Fruit fly (Drosophila melanogaster) whole organism, embryonic: Measurements from ENCODE around the gene CG31161.
A peak's percentile ranks its signal among the peaks of the same experiment; 100 is the strongest.

Experiments
- ATbp ChIP-seq: fragments of 200-800 bp; sonication (Bioruptor generic); optimal IDR thresholded peaks from 2 replicates; lab custom pipeline; 2017; ENCODE audit warnings: missing biosample characterization, mild to moderate bottlenecking, missing genetic modification characterization, missing genetic modification reagents
- Ada2b ChIP-seq: fragments of 200-800 bp; sonication (Bioruptor generic); IDR thresholded peaks from 2 replicates; pipeline ENCODE4 v1.3.6; 2022; ENCODE audit warnings: missing biosample characterization, missing genetic modification characterization
- Aef1 ChIP-seq: fragments of 200-800 bp; sonication (Bioruptor generic); IDR thresholded peaks from 3 replicates; pipeline ENCODE4 v1.3.6; 2022; ENCODE audit warnings: missing biosample characterization, missing genetic modification characterization
- Antp ChIP-seq: fragments of 200-800 bp; sonication (Bioruptor generic); optimal IDR thresholded peaks from 3 replicates; lab custom pipeline; 2016; ENCODE audit warnings: missing biosample characterization, missing genetic modification characterization
- Atf6 ChIP-seq: fragments of 200-800 bp; sonication (Bioruptor generic); IDR thresholded peaks from 2 replicates; pipeline ENCODE4 v1.3.6; 2022; ENCODE audit warnings: missing biosample characterization, missing genetic modification characterization
- B-H1 ChIP-seq: fragments of 200-800 bp; sonication (Bioruptor generic); IDR thresholded peaks from 3 replicates; pipeline ENCODE4 v1.3.6; 2022; ENCODE audit warnings: missing biosample characterization, missing genetic modification characterization
- CG1024 ChIP-seq: fragments of 200-800 bp; sonication (Bioruptor generic); IDR thresholded peaks from 2 replicates; pipeline ENCODE4 v1.3.6; 2022; ENCODE audit warnings: missing biosample characterization, missing genetic modification characterization
- CG10274 ChIP-seq: fragments of 200-800 bp; sonication (Bioruptor generic); optimal IDR thresholded peaks from 3 replicates; lab custom pipeline; 2017; ENCODE audit warnings: missing biosample characterization, mild to moderate bottlenecking, missing genetic modification characterization
- CG10654 ChIP-seq: fragments of 200-800 bp; sonication (Bioruptor generic); optimal IDR thresholded peaks from 2 replicates; lab custom pipeline; 2016; ENCODE audit warnings: missing biosample characterization, missing genetic modification characterization
- CG11695 ChIP-seq: fragments of 200-800 bp; sonication (Bioruptor generic); IDR thresholded peaks from 3 replicates; pipeline ENCODE4 v1.3.6; 2022; ENCODE audit warnings: missing biosample characterization, missing genetic modification characterization
- CG14014 ChIP-seq: fragments of 200-800 bp; sonication (Bioruptor generic); IDR thresholded peaks from 2 replicates; pipeline ENCODE4 v1.3.6; 2022; ENCODE audit warnings: missing biosample characterization, missing genetic modification characterization
- CG16779 ChIP-seq: fragments of 200-800 bp; sonication (Bioruptor generic); IDR thresholded peaks from 2 replicates; pipeline ENCODE4 v1.3.6; 2022; ENCODE audit warnings: missing biosample characterization, missing genetic modification characterization
- CG18619 ChIP-seq: fragments of 200-800 bp; sonication (Bioruptor generic); optimal IDR thresholded peaks from 3 replicates; lab custom pipeline; 2017; ENCODE audit warnings: missing biosample characterization, mild to moderate bottlenecking, missing genetic modification characterization
- CG2889 ChIP-seq: fragments of 200-800 bp; sonication (Bioruptor generic); IDR thresholded peaks from 3 replicates; pipeline ENCODE4 v1.3.6; 2022; ENCODE audit warnings: missing biosample characterization, missing genetic modification characterization
- CG4707 ChIP-seq: fragments of 200-800 bp; sonication (Bioruptor generic); optimal IDR thresholded peaks from 2 replicates; lab custom pipeline; 2018; ENCODE audit warnings: missing biosample characterization, mild to moderate bottlenecking, missing genetic modification characterization, moderate library complexity
- CG4820 ChIP-seq: fragments of 200-800 bp; sonication (Bioruptor generic); optimal IDR thresholded peaks from 3 replicates; lab custom pipeline; 2016; ENCODE audit warnings: missing biosample characterization, missing genetic modification characterization
- CG8281 ChIP-seq: fragments of 200-800 bp; sonication (Bioruptor generic); optimal IDR thresholded peaks from 2 replicates; lab custom pipeline; 2018; ENCODE audit warnings: missing biosample characterization, mild to moderate bottlenecking, missing genetic modification characterization, moderate library complexity
- CG8388 ChIP-seq: fragments of 200-800 bp; sonication (Bioruptor generic); optimal IDR thresholded peaks from 2 replicates; lab custom pipeline; 2019; ENCODE audit warnings: missing biosample characterization, mild to moderate bottlenecking, missing genetic modification characterization, moderate library complexity
- CG9437 ChIP-seq: fragments of 200-800 bp; sonication (Bioruptor generic); optimal IDR thresholded peaks from 2 replicates; lab custom pipeline; 2018; ENCODE audit warnings: missing biosample characterization, mild to moderate bottlenecking, missing genetic modification characterization
- Dip3 ChIP-seq: fragments of 200-800 bp; sonication (Bioruptor generic); optimal IDR thresholded peaks from 3 replicates; lab custom pipeline; 2016; ENCODE audit warnings: missing biosample characterization, missing genetic modification characterization
- HLH4C ChIP-seq: fragments of 200-800 bp; sonication (Bioruptor generic); IDR thresholded peaks from 3 replicates; pipeline ENCODE4 v1.3.6; 2022; ENCODE audit warnings: missing biosample characterization, missing genetic modification characterization; ENCODE audit not compliant: partially characterized antibody
- Hmx ChIP-seq: fragments of 200-800 bp; sonication (Bioruptor generic); optimal IDR thresholded peaks from 2 replicates; lab custom pipeline; 2016; ENCODE audit warnings: missing biosample characterization, missing genetic modification characterization
- MBD-R2 ChIP-seq: fragments of 200-800 bp; sonication (Bioruptor generic); IDR thresholded peaks from 2 replicates; pipeline ENCODE4 v1.3.6; 2022; ENCODE audit warnings: missing biosample characterization, missing genetic modification characterization
- MESR4 ChIP-seq: fragments of 200-800 bp; sonication (Bioruptor generic); optimal IDR thresholded peaks from 2 replicates; lab custom pipeline; 2018; ENCODE audit warnings: missing biosample characterization, mild to moderate bottlenecking, missing genetic modification characterization, moderate library complexity
- MTF-1 ChIP-seq: fragments of 200-800 bp; sonication (Bioruptor generic); optimal IDR thresholded peaks from 2 replicates; lab custom pipeline; 2018; ENCODE audit warnings: missing biosample characterization, mild to moderate bottlenecking, missing genetic modification characterization, borderline replicate concordance
- Myb ChIP-seq: fragments of 200-800 bp; sonication (Bioruptor generic); optimal IDR thresholded peaks from 2 replicates; lab custom pipeline; 2016; ENCODE audit warnings: missing biosample characterization, missing genetic modification characterization
- Spps ChIP-seq: fragments of 200-800 bp; sonication (Bioruptor generic); optimal IDR thresholded peaks from 2 replicates; lab custom pipeline; 2018; ENCODE audit warnings: missing biosample characterization, mild to moderate bottlenecking, missing genetic modification characterization
- Sry-δ ChIP-seq: fragments of 200-800 bp; sonication (Bioruptor generic); optimal IDR thresholded peaks from 2 replicates; lab custom pipeline; 2016; ENCODE audit warnings: missing biosample characterization, missing genetic modification characterization
- Stat92E ChIP-seq, 3 experiments: fragments of >200 bp in 2 of 3; fragments of 200-800 bp in 1 of 3; sonication (Bioruptor generic) in 1 of 3; optimal IDR thresholded peaks; 2 replicates each; lab custom pipeline; 2017 to 2019; ENCODE audit warnings: missing biosample characterization in 3 of 3, missing genetic modification characterization in 3 of 3, mild to moderate bottlenecking in 1 of 3, moderate library complexity in 1 of 3
- amos ChIP-seq: fragments of 200-800 bp; sonication (Bioruptor generic); IDR thresholded peaks from 2 replicates; pipeline ENCODE4 v1.3.6; 2022; ENCODE audit warnings: missing biosample characterization, missing genetic modification characterization; ENCODE audit not compliant: partially characterized antibody
- bowl ChIP-seq: fragments of 200-800 bp; sonication (Bioruptor generic); IDR thresholded peaks from 2 replicates; pipeline ENCODE4 v1.3.6; 2022; ENCODE audit warnings: missing biosample characterization, missing genetic modification characterization
- bsh ChIP-seq, 2 experiments: fragments of 200-800 bp; sonication (Bioruptor generic); optimal IDR thresholded peaks; 2 replicates each; lab custom pipeline; 2017 to 2018; ENCODE audit warnings: mild to moderate bottlenecking in 2 of 2, missing biosample characterization in 2 of 2, missing genetic modification characterization in 2 of 2, moderate library complexity in 1 of 2
- corto ChIP-seq: fragments of 200-800 bp; sonication (Bioruptor generic); optimal IDR thresholded peaks from 2 replicates; lab custom pipeline; 2016; ENCODE audit warnings: missing biosample characterization, mild to moderate bottlenecking, missing genetic modification characterization, moderate library complexity
- dmrt99B ChIP-seq: fragments of 200-800 bp; sonication (Bioruptor generic); optimal IDR thresholded peaks from 2 replicates; lab custom pipeline; 2018; ENCODE audit warnings: missing biosample characterization, mild to moderate bottlenecking, missing genetic modification characterization, moderate library complexity
- dpn ChIP-seq, 2 experiments: fragments of 200-800 bp; sonication (Bioruptor generic); optimal IDR thresholded peaks; 3 replicates each; lab custom pipeline; 2016; ENCODE audit warnings: missing biosample characterization in 2 of 2, missing genetic modification characterization in 2 of 2
- eve ChIP-seq, 2 experiments: fragments of >200 bp; optimal IDR thresholded peaks; 2 replicates each; lab custom pipeline; 2017; ENCODE audit warnings: missing biosample characterization in 2 of 2, missing genetic modification characterization in 2 of 2
- eyg ChIP-seq: fragments of 200-800 bp; sonication (Bioruptor generic); optimal IDR thresholded peaks from 3 replicates; lab custom pipeline; 2016; ENCODE audit warnings: missing biosample characterization, missing genetic modification characterization
- grau ChIP-seq: fragments of 200-800 bp; optimal IDR thresholded peaks from 3 replicates; lab custom pipeline; 2019; ENCODE audit warnings: missing biosample characterization, mild to moderate bottlenecking, missing genetic modification characterization, moderate library complexity
- h ChIP-seq: fragments of >200 bp; optimal IDR thresholded peaks from 2 replicates; lab custom pipeline; 2017
- inv ChIP-seq: fragments of 200-800 bp; sonication (Bioruptor generic); IDR thresholded peaks from 2 replicates; pipeline ENCODE4 v1.3.6; 2022; ENCODE audit warnings: missing biosample characterization, missing genetic modification characterization; ENCODE audit not compliant: partially characterized antibody
- nerfin-1 ChIP-seq: fragments of 200-800 bp; sonication (Bioruptor generic); optimal IDR thresholded peaks from 3 replicates; lab custom pipeline; 2019; ENCODE audit warnings: missing biosample characterization, mild to moderate bottlenecking, missing genetic modification characterization, moderate library complexity
- oc ChIP-seq: fragments of 200-800 bp; sonication (Bioruptor generic); optimal IDR thresholded peaks from 2 replicates; lab custom pipeline; 2018; ENCODE audit warnings: missing biosample characterization, mild to moderate bottlenecking, missing genetic modification characterization, moderate library complexity
- pb ChIP-seq: fragments of 200-800 bp; sonication (Bioruptor generic); optimal IDR thresholded peaks from 3 replicates; lab custom pipeline; 2016; ENCODE audit warnings: missing biosample characterization, missing genetic modification characterization
- row ChIP-seq: fragments of 200-800 bp; sonication (Bioruptor generic); IDR thresholded peaks from 3 replicates; pipeline ENCODE4 v1.3.6; 2022; ENCODE audit warnings: missing biosample characterization, missing genetic modification characterization
- sd ChIP-seq: fragments of 200-800 bp; sonication (Bioruptor generic); optimal IDR thresholded peaks from 3 replicates; lab custom pipeline; 2018; ENCODE audit warnings: missing biosample characterization, mild to moderate bottlenecking, missing genetic modification characterization, moderate library complexity
- sens ChIP-seq: fragments of 200-800 bp; sonication (Bioruptor generic); peaks from one replicate; lab custom pipeline; 2016; ENCODE audit warnings: missing biosample characterization, missing genetic modification characterization
- sens-2 ChIP-seq: fragments of 200-800 bp; sonication (Bioruptor generic); IDR thresholded peaks from 2 replicates; pipeline ENCODE4 v1.3.6; 2022; ENCODE audit warnings: missing biosample characterization, missing genetic modification characterization
- seq ChIP-seq: fragments of 200-800 bp; sonication (Bioruptor generic); IDR thresholded peaks from 2 replicates; pipeline ENCODE4 v1.3.6; 2022; ENCODE audit warnings: missing biosample characterization, missing genetic modification characterization
- tap ChIP-seq: fragments of 200-800 bp; optimal IDR thresholded peaks from 3 replicates; lab custom pipeline; 2019; ENCODE audit warnings: missing biosample characterization, mild to moderate bottlenecking, missing genetic modification characterization, moderate library complexity
- tio ChIP-seq: fragments of 200-800 bp; sonication (Bioruptor generic); optimal IDR thresholded peaks from 2 replicates; lab custom pipeline; 2017; ENCODE audit warnings: missing biosample characterization, missing genetic modification characterization, inconsistent platforms
- twi ChIP-seq: fragments of 200-800 bp; optimal IDR thresholded peaks from 2 replicates; lab custom pipeline; 2019; ENCODE audit warnings: missing biosample characterization, mild to moderate bottlenecking, missing genetic modification characterization, moderate library complexity
- zfh1 ChIP-seq: fragments of 200-800 bp; sonication (Bioruptor generic); IDR thresholded peaks from 3 replicates; pipeline ENCODE4 v1.3.6; 2022; ENCODE audit warnings: missing biosample characterization, missing genetic modification characterization

The CG31161 gene

DNA sequence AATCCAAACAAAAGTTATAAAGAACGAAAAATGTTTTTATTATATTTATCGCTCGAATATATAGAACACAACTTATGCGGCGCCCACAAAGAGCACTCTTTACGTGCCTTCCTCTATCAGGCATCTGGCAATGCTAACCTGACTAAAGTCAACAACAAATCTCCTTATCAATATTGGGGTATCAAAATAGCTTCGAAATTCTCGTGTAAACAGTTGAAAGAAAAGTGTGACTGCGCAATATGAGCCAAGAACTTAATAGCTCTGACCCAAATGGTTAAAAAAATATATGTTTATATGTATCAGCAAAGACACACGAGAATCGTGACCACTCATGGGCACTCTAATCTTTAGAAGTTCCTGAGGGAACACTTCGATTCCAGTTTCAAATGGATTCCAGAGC lies 14.8 kb downstream of the CG31161 start (continued):
- TF ChIP-seq CG4707 (GFP tag; lab: Kevin White, UChicago) (peak; percentile 35), eyg (no peak), Stat92E (GFP tag; optimal IDR thresholded peaks at IDR 0.05; lab: Kevin White, UChicago) (no peak), CG11695 (GFP tag; lab: Robert Waterston, UW) (no peak), B-H1 (no peak), amos (no peak), sens (peak; percentile 52), Antp (GFP tag; lab: Kevin White, UChicago) (no peak), Aef1 (GFP tag; lab: Robert Waterston, UW) (no peak), tio (no peak), Sry-δ (GFP tag; lab: Kevin White, UChicago) (no peak), MBD-R2 (GFP tag; lab: Robert Waterston, UW) (no peak), eve (GFP tag; optimal IDR thresholded peaks at IDR 0.05; lab: Kevin White, UChicago) (peak in 1 of 2 experiments; percentile 50), tap (tag; lab: Kevin White, UChicago) (no peak), CG4820 (GFP tag; lab: Kevin White, UChicago) (no peak), dmrt99B (tag; lab: Kevin White, UChicago) (no peak), Hmx (GFP tag; lab: Kevin White, UChicago) (no peak), bsh (GFP tag; optimal IDR thresholded peaks at IDR 0.05; lab: Kevin White, UChicago) (no peak), CG2889 (no peak), CG14014 (no peak; the same call in 1 of the 2 replicates), zfh1 (GFP tag; lab: Robert Waterston, UW) (no peak), inv (GFP tag; lab: Robert Waterston, UW) (no peak), oc (tag; lab: Kevin White, UChicago) (no peak), CG1024 (no peak), MTF-1 (GFP tag; lab: Kevin White, UChicago) (no peak), CG10654 (GFP tag; lab: Kevin White, UChicago) (no peak), CG9437 (GFP tag; lab: Kevin White, UChicago) (no peak), Atf6 (GFP tag; lab: Robert Waterston, UW) (no peak), Dip3 (no peak), dpn (GFP tag; optimal IDR thresholded peaks at IDR 0.05; lab: Kevin White, UChicago) (no peak), CG16779 (GFP tag; lab: Robert Waterston, UW) (no peak), bowl (GFP tag; lab: Robert Waterston, UW) (no peak), h (no peak), pb (GFP tag; lab: Kevin White, UChicago) (no peak), HLH4C (no peak), seq (peak; percentile 24; the same call in 1 of the 2 replicates), Spps (no peak), ATbp (peak; percentile 53), row (GFP tag; lab: Robert Waterston, UW) (no peak), Ada2b (no peak), CG8388 (GFP tag; lab: Kevin White, UChicago) (no peak), MESR4 (GFP tag; lab: Kevin White, UChicago) (no peak), nerfin-1 (tag; lab: Kevin White, UChicago) (no peak), grau (tag; lab: Kevin White, UChicago) (no peak), CG8281 (no peak), CG18619 (GFP tag; lab: Kevin White, UChicago) (no peak), corto (no peak), Myb (no peak), CG10274 (no peak), sd (tag; lab: Kevin White, UChicago) (peak; percentile 84), sens-2 (GFP tag; lab: Robert Waterston, UW) (no peak), twi (tag; lab: Kevin White, UChicago) (peak; percentile 4)
